Fruit fly (Drosophila melanogaster): Measurements from ENCODE around the gene Pih1D1.

Gene Pih1D1

dm6 chr2L:12720430-12721396 lies 930 bp downstream of the Pih1D1 start:
- TF ChIP-seq lz (GFP tag; optimal IDR thresholded peaks at IDR 0.05) (peak; percentile 24), svp (GFP tag) (peak; percentile 94), CG4318 (GFP tag; optimal IDR thresholded peaks at IDR 0.05) (no peak), fd85E (GFP tag; optimal IDR thresholded peaks at IDR 0.05) (no peak), ss (GFP tag; optimal IDR thresholded peaks at IDR 0.05) (peak in 1 of 2 experiments; percentile 12), CG16779 (tag; optimal IDR thresholded peaks at IDR 0.05) (peak; percentile 9), dsx (GFP tag; optimal IDR thresholded peaks at IDR 0.05; ENCODE audit: poor library complexity, severe bottlenecking) (no peak), CG6276 (GFP tag; optimal IDR thresholded peaks at IDR 0.05) (peak; percentile 51), dac (GFP tag; optimal IDR thresholded peaks at IDR 0.05) (no peak), achi (GFP tag; optimal IDR thresholded peaks at IDR 0.05) (peak; percentile 22), acj6 (GFP tag; optimal IDR thresholded peaks at IDR 0.05) (peak; percentile 23), vri (GFP tag; optimal IDR thresholded peaks at IDR 0.05) (peak; percentile 83), Ets96B (tag; optimal IDR thresholded peaks at IDR 0.05) (peak; percentile 54), esn (GFP tag; optimal IDR thresholded peaks at IDR 0.05) (peak; percentile 42), Sox15 (GFP tag; optimal IDR thresholded peaks at IDR 0.05) (no peak), CG11294 (GFP tag; IDR thresholded peaks at IDR 0.05) (peak; percentile 36; the same call in 1 of the 2 replicates), Hr39 (GFP tag; optimal IDR thresholded peaks at IDR 0.05) (no peak), topi (GFP tag; optimal IDR thresholded peaks at IDR 0.05) (peak; percentile 48), Sox102F (GFP tag; optimal IDR thresholded peaks at IDR 0.05) (no peak), CG9139 (GFP tag; optimal IDR thresholded peaks at IDR 0.05) (no peak), net (GFP tag; optimal IDR thresholded peaks at IDR 0.05) (peak; percentile 29), CG1621 (tag; optimal IDR thresholded peaks at IDR 0.05) (no peak), Ets21C (GFP tag; optimal IDR thresholded peaks at IDR 0.05) (no peak), CG8632 (GFP tag; optimal IDR thresholded peaks at IDR 0.05) (no peak), Lpt (GFP tag; optimal IDR thresholded peaks at IDR 0.05) (peak; percentile 3), Gug (GFP tag; IDR thresholded peaks at IDR 0.05) (peak; percentile 32; the same call in 1 of the 2 replicates), CG6808 (GFP tag; optimal IDR thresholded peaks at IDR 0.05) (no peak), Blimp-1 (GFP tag; optimal IDR thresholded peaks at IDR 0.05) (no peak), CG11902 (GFP tag; optimal IDR thresholded peaks at IDR 0.05) (no peak), CG11762 (GFP tag; optimal IDR thresholded peaks at IDR 0.05; ENCODE audit: insufficient read depth) (peak; percentile 11), fkh (GFP tag; optimal IDR thresholded peaks at IDR 0.05) (peak; percentile 12), pdm3 (GFP tag; optimal IDR thresholded peaks at IDR 0.05) (no peak), CG6792 (GFP tag; optimal IDR thresholded peaks at IDR 0.05) (no peak), CG15336 (GFP tag; IDR thresholded peaks at IDR 0.05) (peak; percentile 45; the same call in 1 of the 2 replicates), CG6854 (GFP tag; optimal IDR thresholded peaks at IDR 0.05) (no peak), Hr4 (GFP tag; optimal IDR thresholded peaks at IDR 0.05) (peak; percentile 53), CG3919 (GFP tag; optimal IDR thresholded peaks at IDR 0.05) (peak; percentile 26), CG10669 (GFP tag; optimal IDR thresholded peaks at IDR 0.05) (peak; percentile 58), Smox (GFP tag; optimal IDR thresholded peaks at IDR 0.05) (no peak), spab (GFP tag; optimal IDR thresholded peaks at IDR 0.05) (peak; percentile 36), Eip78C (GFP tag) (peak; percentile 88), CG8319 (GFP tag; optimal IDR thresholded peaks at IDR 0.05) (no peak), Met (GFP tag; optimal IDR thresholded peaks at IDR 0.05) (peak; percentile 39), Eip75B (GFP tag; optimal IDR thresholded peaks at IDR 0.05) (peak; percentile 15), salr (GFP tag; optimal IDR thresholded peaks at IDR 0.05) (no peak), fd59A (GFP tag; optimal IDR thresholded peaks at IDR 0.05) (no peak), cyc (GFP tag; optimal IDR thresholded peaks at IDR 0.05) (peak; percentile 48), eg (GFP tag; IDR thresholded peaks at IDR 0.05) (peak; percentile 61; the same call in 2 of the 3 replicates), CG7368 (GFP tag; optimal IDR thresholded peaks at IDR 0.05) (peak; percentile 0)

All from whole organism, prepupa.